Fruit fly (Drosophila melanogaster): ENCODE results near the gene RpS8.

DNA sequence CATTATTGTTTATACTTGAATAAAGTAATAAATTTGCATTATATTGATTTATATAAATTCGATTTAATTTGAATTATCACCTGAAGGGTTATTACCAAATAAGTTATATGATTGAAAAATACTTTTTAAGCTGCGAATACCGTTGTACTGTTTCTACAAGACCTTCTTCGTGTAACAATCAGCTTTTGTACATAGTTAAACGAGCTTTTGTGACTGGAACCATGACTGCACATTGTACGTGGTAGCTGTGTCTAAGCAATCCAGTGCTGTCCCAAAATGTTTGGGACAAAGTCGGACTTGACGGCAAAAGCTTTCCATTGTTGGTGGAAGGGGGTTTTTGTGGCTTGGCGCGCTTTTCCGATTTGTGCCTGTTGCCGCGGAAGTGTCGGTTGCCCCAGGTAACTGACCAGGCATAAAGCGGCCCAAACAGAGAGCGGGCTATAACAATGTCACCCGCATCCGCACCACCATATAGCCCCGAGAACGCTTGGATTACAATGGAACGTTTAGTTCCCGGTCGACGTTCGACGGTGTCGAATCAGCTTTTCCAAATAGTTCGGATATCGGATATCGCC is 46.3 kb downstream of the RpS8 start, which contains the start of gene CG31036:
- TF ChIP-seq EcR (GFP tag; optimal IDR thresholded peaks at IDR 0.05) (no peak), Dll (optimal IDR thresholded peaks at IDR 0.05) (no peak), psq (optimal IDR thresholded peaks at IDR 0.05) (no peak)

Data from whole organism.